Worm (Caenorhabditis elegans) whole organism, early embryonic: Measurements from ENCODE around the gene ula-1.

Experiments
- B0310.2 ChIP-seq: sonication (generic microtip); optimal IDR thresholded peaks from 2 replicates; lab custom pipeline; 2016; ENCODE audit warnings: mild to moderate bottlenecking, missing genetic modification characterization, missing compliant biosample characterization
- ama-1 ChIP-seq: fragments of 150-350 bp; optimal IDR thresholded peaks from 2 replicates; lab custom pipeline; 2014
- ceh-36 ChIP-seq: sonication (generic microtip); optimal IDR thresholded peaks from 2 replicates; lab custom pipeline; 2016; ENCODE audit warnings: missing genetic modification characterization, inconsistent platforms, missing compliant biosample characterization
- flt-1 ChIP-seq: fragments of 200-800 bp; sonication (Bioruptor generic); IDR thresholded peaks from 2 replicates; pipeline ENCODE4 v1.3.6; 2022; ENCODE audit warnings: missing genetic modification characterization, missing compliant biosample characterization
- hnd-1 ChIP-seq: sonication (generic microtip); optimal IDR thresholded peaks from 2 replicates; lab custom pipeline; 2016; ENCODE audit warnings: missing genetic modification characterization, missing compliant biosample characterization
- sea-1 ChIP-seq: fragments of 200-800 bp; sonication (Bioruptor generic); conservative IDR thresholded peaks from 2 replicates; pipeline ENCODE4 v1.3.6; 2022; ENCODE audit warnings: missing genetic modification characterization, missing compliant biosample characterization
- tbx-11 ChIP-seq: fragments of 200-800 bp; sonication (Bioruptor generic); IDR thresholded peaks from 2 replicates; pipeline ENCODE4 v1.3.6; 2022; ENCODE audit warnings: missing genetic modification characterization, missing compliant biosample characterization
- tbx-37 ChIP-seq: fragments of 200-800 bp; sonication (Bioruptor generic); conservative IDR thresholded peaks from 2 replicates; pipeline ENCODE4 v1.3.6; 2022; ENCODE audit warnings: missing genetic modification reagents, missing genetic modification characterization, missing compliant biosample characterization

- TF ChIP-seq ama-1 (lab: Kevin White, UChicago) (no peak), flt-1 (GFP tag; lab: Robert Waterston, UW) (no peak), B0310.2 (tag; lab: Kevin White, UChicago) (peak; percentile 19), sea-1 (0 out of 2 replicates have a peak, but pooled peaks have one; percentile 14), ceh-36 (tag; lab: Kevin White, UChicago) (no peak), hnd-1 (no peak), tbx-37 (GFP tag; lab: Robert Waterston, UW) (no peak), tbx-11 (GFP tag; lab: Robert Waterston, UW) (no peak)
Observed at ce11 chrIII:4899728-4900127, 20.4 kb downstream of the ula-1 start.
